Fruit fly (Drosophila melanogaster) whole organism, embryonic: ENCODE data around the gene CG13884.
A peak's percentile ranks its signal among the peaks of the same experiment; 100 is the strongest.

Experiments used
- Asciz ChIP-seq: fragments of 200-800 bp; sonication (Bioruptor generic); optimal IDR thresholded peaks from 2 replicates; lab custom pipeline; 2017; ENCODE audit warnings: missing biosample characterization, mild to moderate bottlenecking, missing genetic modification characterization, missing genetic modification reagents
- BtbVII ChIP-seq: fragments of 200-800 bp; sonication (Bioruptor generic); optimal IDR thresholded peaks from 3 replicates; lab custom pipeline; 2017; ENCODE audit warnings: missing biosample characterization, mild to moderate bottlenecking, missing genetic modification characterization
- CG13296 ChIP-seq: fragments of 200-800 bp; sonication (Bioruptor generic); optimal IDR thresholded peaks from 3 replicates; lab custom pipeline; 2018; ENCODE audit warnings: missing biosample characterization, mild to moderate bottlenecking, missing genetic modification characterization
- CG13624 ChIP-seq: fragments of 200-800 bp; sonication (Bioruptor generic); optimal IDR thresholded peaks from 2 replicates; lab custom pipeline; 2016; ENCODE audit warnings: missing biosample characterization, missing genetic modification characterization
- CG15073 ChIP-seq: fragments of 200-800 bp; sonication (Bioruptor generic); optimal IDR thresholded peaks from 2 replicates; lab custom pipeline; 2016; ENCODE audit warnings: missing biosample characterization, missing genetic modification characterization
- CG1647 ChIP-seq: fragments of 200-800 bp; sonication (Bioruptor generic); optimal IDR thresholded peaks from 3 replicates; lab custom pipeline; 2016; ENCODE audit warnings: missing biosample characterization, missing genetic modification characterization
- CG2889 ChIP-seq: fragments of 200-800 bp; sonication (Bioruptor generic); IDR thresholded peaks from 3 replicates; pipeline ENCODE4 v1.3.6; 2022; ENCODE audit warnings: missing biosample characterization, missing genetic modification characterization
- CG33557 ChIP-seq: fragments of 200-800 bp; sonication (Bioruptor generic); optimal IDR thresholded peaks from 2 replicates; lab custom pipeline; 2019; ENCODE audit warnings: missing biosample characterization, mild to moderate bottlenecking, missing genetic modification characterization, moderate library complexity
- CG34422 ChIP-seq: fragments of 200-800 bp; sonication (Bioruptor generic); IDR thresholded peaks from 3 replicates; pipeline ENCODE4 v1.3.6; 2022; ENCODE audit warnings: missing biosample characterization, missing genetic modification characterization
- CG42726 ChIP-seq: fragments of 200-800 bp; sonication (Bioruptor generic); IDR thresholded peaks from 2 replicates; pipeline ENCODE4 v1.3.6; 2022; ENCODE audit warnings: missing biosample characterization, missing genetic modification characterization; ENCODE audit not compliant: partially characterized antibody
- CG5245 ChIP-seq: fragments of 200-800 bp; sonication (Bioruptor generic); optimal IDR thresholded peaks from 3 replicates; lab custom pipeline; 2016; ENCODE audit warnings: missing biosample characterization, missing genetic modification characterization
- CG5953 ChIP-seq: fragments of 200-800 bp; sonication (Bioruptor generic); IDR thresholded peaks from 2 replicates; pipeline ENCODE4 v1.3.6; 2022; ENCODE audit warnings: missing biosample characterization, missing genetic modification characterization
- CG9215 ChIP-seq: fragments of 200-800 bp; sonication (Bioruptor generic); IDR thresholded peaks from 2 replicates; pipeline ENCODE4 v1.3.6; 2022; ENCODE audit warnings: missing biosample characterization, missing genetic modification characterization
- Camta ChIP-seq: fragments of 200-800 bp; sonication (Bioruptor generic); optimal IDR thresholded peaks from 2 replicates; lab custom pipeline; 2016; ENCODE audit warnings: missing biosample characterization, missing genetic modification characterization
- D19A ChIP-seq: fragments of 200-800 bp; optimal IDR thresholded peaks from 3 replicates; lab custom pipeline; 2019; ENCODE audit warnings: missing biosample characterization, mild to moderate bottlenecking, missing genetic modification characterization, moderate library complexity
- Dp ChIP-seq: fragments of 200-800 bp; sonication (Bioruptor generic); optimal IDR thresholded peaks from 2 replicates; lab custom pipeline; 2018; ENCODE audit warnings: missing biosample characterization, mild to moderate bottlenecking, missing genetic modification characterization, moderate library complexity
- HLH3B ChIP-seq: fragments of 200-800 bp; sonication (Bioruptor generic); IDR thresholded peaks from 2 replicates; pipeline ENCODE4 v1.3.6; 2022; ENCODE audit warnings: missing biosample characterization, missing genetic modification characterization
- HLH54F ChIP-seq: fragments of 200-800 bp; sonication (Bioruptor generic); optimal IDR thresholded peaks from 3 replicates; lab custom pipeline; 2016; ENCODE audit warnings: missing biosample characterization, missing genetic modification characterization
- HLHmδ ChIP-seq: fragments of 200-800 bp; sonication (Bioruptor generic); optimal IDR thresholded peaks from 2 replicates; lab custom pipeline; 2018; ENCODE audit warnings: missing biosample characterization, mild to moderate bottlenecking, missing genetic modification characterization, moderate library complexity
- HmgD ChIP-seq: fragments of 200-800 bp; sonication (Bioruptor generic); optimal IDR thresholded peaks from 3 replicates; lab custom pipeline; 2016; ENCODE audit warnings: missing biosample characterization, missing genetic modification characterization
- Myb ChIP-seq: fragments of 200-800 bp; sonication (Bioruptor generic); optimal IDR thresholded peaks from 2 replicates; lab custom pipeline; 2016; ENCODE audit warnings: missing biosample characterization, missing genetic modification characterization
- NC2α ChIP-seq: fragments of 200-800 bp; sonication (Bioruptor generic); optimal IDR thresholded peaks from 2 replicates; lab custom pipeline; 2016; ENCODE audit warnings: missing biosample characterization, missing genetic modification characterization
- NfI ChIP-seq: fragments of 200-800 bp; sonication (Bioruptor generic); optimal IDR thresholded peaks from 3 replicates; lab custom pipeline; 2018; ENCODE audit warnings: missing biosample characterization, mild to moderate bottlenecking, missing genetic modification characterization, moderate library complexity
- Opbp ChIP-seq: fragments of 200-800 bp; sonication (Bioruptor generic); IDR thresholded peaks from 3 replicates; pipeline ENCODE4 v1.3.6; 2022; ENCODE audit warnings: missing biosample characterization, missing genetic modification characterization; ENCODE audit not compliant: partially characterized antibody
- Six4 ChIP-seq: fragments of 200-800 bp; sonication (Bioruptor generic); optimal IDR thresholded peaks from 2 replicates; lab custom pipeline; 2016; ENCODE audit warnings: missing biosample characterization, missing genetic modification characterization
- Stat92E ChIP-seq, 3 experiments: fragments of >200 bp in 2 of 3; fragments of 200-800 bp in 1 of 3; sonication (Bioruptor generic) in 1 of 3; optimal IDR thresholded peaks; 2 replicates each; lab custom pipeline; 2017 to 2019; ENCODE audit warnings: missing biosample characterization in 3 of 3, missing genetic modification characterization in 3 of 3, mild to moderate bottlenecking in 1 of 3, moderate library complexity in 1 of 3
- Taf1 ChIP-seq: fragments of 200-800 bp; sonication (Bioruptor generic); IDR thresholded peaks from 2 replicates; pipeline ENCODE4 v1.3.6; 2022; ENCODE audit warnings: missing biosample characterization, missing genetic modification characterization
- br ChIP-seq: fragments of >200 bp; optimal IDR thresholded peaks from 2 replicates; lab custom pipeline; 2017
- cad ChIP-seq: fragments of >200 bp; optimal IDR thresholded peaks from 2 replicates; lab custom pipeline; 2017; ENCODE audit warnings: missing biosample characterization, missing genetic modification characterization
- cg ChIP-seq: fragments of 200-800 bp; sonication (Bioruptor generic); optimal IDR thresholded peaks from 3 replicates; lab custom pipeline; 2019; ENCODE audit warnings: missing biosample characterization, mild to moderate bottlenecking, missing genetic modification characterization, moderate library complexity
- chm ChIP-seq: fragments of 200-800 bp; sonication (Bioruptor generic); IDR thresholded peaks from 2 replicates; pipeline ENCODE4 v1.3.6; 2022; ENCODE audit warnings: missing biosample characterization, missing genetic modification characterization
- dimm ChIP-seq: fragments of 200-800 bp; sonication (Bioruptor generic); IDR thresholded peaks from 2 replicates; pipeline ENCODE4 v1.3.6; 2022; ENCODE audit warnings: missing biosample characterization, missing genetic modification characterization
- dmrt11E ChIP-seq: fragments of 200-800 bp; sonication (Bioruptor generic); optimal IDR thresholded peaks from 3 replicates; lab custom pipeline; 2018; ENCODE audit warnings: missing biosample characterization, mild to moderate bottlenecking, missing genetic modification characterization, moderate library complexity
- fru ChIP-seq: fragments of >200 bp; optimal IDR thresholded peaks from 2 replicates; lab custom pipeline; 2017
- gcm2 ChIP-seq: fragments of 200-800 bp; sonication (Bioruptor generic); optimal IDR thresholded peaks from 2 replicates; lab custom pipeline; 2016; ENCODE audit warnings: missing biosample characterization, missing genetic modification characterization
- her ChIP-seq: fragments of 200-800 bp; sonication (Bioruptor generic); optimal IDR thresholded peaks from 2 replicates; lab custom pipeline; 2016; ENCODE audit warnings: missing biosample characterization, missing genetic modification characterization
- ind ChIP-seq: fragments of 200-800 bp; sonication (Bioruptor generic); optimal IDR thresholded peaks from 3 replicates; lab custom pipeline; 2016; ENCODE audit warnings: missing biosample characterization, missing genetic modification characterization
- lbe ChIP-seq: fragments of 200-800 bp; sonication (Bioruptor generic); optimal IDR thresholded peaks from 2 replicates; lab custom pipeline; 2016; ENCODE audit warnings: missing biosample characterization, mild to moderate bottlenecking, missing genetic modification characterization
- lilli ChIP-seq: fragments of 200-800 bp; sonication (Bioruptor generic); optimal IDR thresholded peaks from 3 replicates; lab custom pipeline; 2016; ENCODE audit warnings: missing biosample characterization, missing genetic modification characterization
- maf-S ChIP-seq: fragments of 200-800 bp; sonication (Bioruptor generic); optimal IDR thresholded peaks from 2 replicates; lab custom pipeline; 2016; ENCODE audit warnings: missing biosample characterization, missing genetic modification characterization
- nerfin-1 ChIP-seq: fragments of 200-800 bp; sonication (Bioruptor generic); optimal IDR thresholded peaks from 3 replicates; lab custom pipeline; 2019; ENCODE audit warnings: missing biosample characterization, mild to moderate bottlenecking, missing genetic modification characterization, moderate library complexity
- p53 ChIP-seq: fragments of 200-800 bp; sonication (Bioruptor generic); optimal IDR thresholded peaks from 2 replicates; lab custom pipeline; 2016; ENCODE audit warnings: missing biosample characterization, missing genetic modification characterization
- pan ChIP-seq, 4 experiments: fragments of >200 bp in 3 of 4; fragments of 200-800 bp in 1 of 4; sonication (Bioruptor generic) in 1 of 4; optimal IDR thresholded peaks in 3 of 4; IDR thresholded peaks in 1 of 4; 2 replicates each; pipeline versions ENCODE4 v1.3.6 to Lab custom; 2017 to 2022; ENCODE audit warnings: missing biosample characterization in 2 of 4, missing genetic modification characterization in 2 of 4, mixed read lengths in 1 of 4
- phol ChIP-seq: fragments of 200-800 bp; sonication (Bioruptor generic); optimal IDR thresholded peaks from 3 replicates; lab custom pipeline; 2018; ENCODE audit warnings: missing biosample characterization, mild to moderate bottlenecking, missing genetic modification characterization, moderate library complexity
- rib ChIP-seq: fragments of 200-800 bp; sonication (Bioruptor generic); IDR thresholded peaks from 2 replicates; pipeline ENCODE4 v1.3.6; 2022; ENCODE audit warnings: missing biosample characterization, missing genetic modification characterization
- scrt ChIP-seq: fragments of 200-800 bp; sonication (Bioruptor generic); optimal IDR thresholded peaks from 2 replicates; lab custom pipeline; 2018; ENCODE audit warnings: missing biosample characterization, mild to moderate bottlenecking, missing genetic modification characterization, moderate library complexity
- sisA ChIP-seq: fragments of 200-800 bp; sonication (Bioruptor generic); IDR thresholded peaks from 2 replicates; pipeline ENCODE4 v1.3.6; 2022; ENCODE audit warnings: missing biosample characterization, missing genetic modification characterization
- stc ChIP-seq: fragments of 200-800 bp; sonication (Bioruptor generic); IDR thresholded peaks from 2 replicates; pipeline ENCODE4 v1.3.6; 2022; ENCODE audit warnings: missing biosample characterization, missing genetic modification characterization
- trem ChIP-seq: fragments of 200-800 bp; optimal IDR thresholded peaks from 3 replicates; lab custom pipeline; 2019; ENCODE audit warnings: missing biosample characterization, mild to moderate bottlenecking, missing genetic modification characterization, moderate library complexity
- usp ChIP-seq: fragments of >200 bp; optimal IDR thresholded peaks from 2 replicates; lab custom pipeline; 2017; ENCODE audit warnings: missing biosample characterization, missing genetic modification characterization

CG13884 gene

DNA sequence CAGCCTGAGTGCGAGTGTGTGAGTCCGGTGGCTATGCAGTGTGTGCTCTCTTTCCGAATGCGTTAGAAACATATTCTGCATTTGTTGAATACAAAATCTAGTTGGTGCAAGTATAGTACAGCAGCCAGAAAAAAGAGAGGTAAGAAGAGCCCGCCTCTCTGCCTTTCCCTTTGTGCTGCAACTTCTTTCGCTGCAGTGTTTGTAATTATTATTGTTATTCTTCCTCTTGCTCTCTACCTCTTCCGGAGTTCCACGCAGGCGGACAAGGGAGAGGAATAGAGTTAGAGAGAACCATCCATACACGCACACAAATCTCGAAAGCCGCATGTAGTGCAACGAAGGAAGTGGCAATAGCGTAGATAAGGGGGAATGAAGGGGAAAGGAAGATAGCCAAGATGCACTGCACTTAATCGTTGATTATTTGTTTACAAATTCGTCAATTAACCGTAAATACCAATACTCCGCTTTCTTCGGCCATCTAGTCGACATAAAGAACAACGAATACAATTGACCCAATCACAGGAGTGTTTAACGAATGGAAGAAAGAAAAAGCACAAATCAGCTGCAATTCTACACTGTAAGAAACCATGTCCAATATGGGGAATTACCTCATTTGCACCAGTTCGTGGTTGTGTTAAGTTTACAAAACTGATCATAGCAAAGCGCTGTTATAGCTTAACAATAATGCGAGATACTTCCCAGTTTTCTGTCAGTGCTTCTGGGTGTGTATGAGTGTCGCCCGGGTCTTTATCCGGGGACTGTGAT lies 18.4 kb downstream of the CG13884 start (continued):
- no peak for TF ChIP-seq br (lab: Kevin White, UChicago)
- peak; percentile 80 for TF ChIP-seq HLH3B (GFP tag; lab: Robert Waterston, UW)
- no peak for TF ChIP-seq usp (GFP tag; lab: Kevin White, UChicago)
- TF ChIP-seq maf-S, result peak; percentile 14
- peak; percentile 66 for TF ChIP-seq CG5953 (GFP tag; lab: Robert Waterston, UW)
- TF ChIP-seq NfI, result peak; percentile 62
- TF ChIP-seq D19A, result peak; percentile 71
- TF ChIP-seq sisA (GFP tag; lab: Robert Waterston, UW), result peak; percentile 82
- no peak for TF ChIP-seq cad
- TF ChIP-seq rib (GFP tag; lab: Robert Waterston, UW), result no peak
- TF ChIP-seq HLHmδ (GFP tag; lab: Kevin White, UChicago), result no peak
- no peak for TF ChIP-seq Dp
- TF ChIP-seq fru (lab: Kevin White, UChicago), result no peak
- TF ChIP-seq CG42726, result no peak
- peak; percentile 79 for TF ChIP-seq phol (tag; lab: Kevin White, UChicago)
- TF ChIP-seq stc, result peak; percentile 68
- no peak for TF ChIP-seq pan (optimal IDR thresholded peaks at IDR 0.05; lab: Kevin White, UChicago)
- peak in 1 of 2 experiments; percentile 63 for TF ChIP-seq pan (GFP tag; optimal IDR thresholded peaks at IDR 0.05 in 1 of 2, IDR thresholded peaks at IDR 0.05 in 1 of 2)
- peak; percentile 16 for TF ChIP-seq HLH54F
- peak; percentile 61 for TF ChIP-seq Asciz
- peak; percentile 67; the same call in 1 of the 3 replicates for TF ChIP-seq CG34422 (GFP tag; lab: Robert Waterston, UW)
- TF ChIP-seq Stat92E (GFP tag; optimal IDR thresholded peaks at IDR 0.05; lab: Kevin White, UChicago), result no peak
- TF ChIP-seq CG1647 (GFP tag; lab: Kevin White, UChicago), result peak; percentile 53
- peak; percentile 15 for TF ChIP-seq CG15073 (GFP tag; lab: Kevin White, UChicago)
- peak; percentile 33 for TF ChIP-seq gcm2 (GFP tag; lab: Kevin White, UChicago)
- TF ChIP-seq ind (GFP tag; lab: Kevin White, UChicago), result peak; percentile 81
- TF ChIP-seq lilli (GFP tag; lab: Kevin White, UChicago), result peak; percentile 61
- TF ChIP-seq HmgD (GFP tag; lab: Kevin White, UChicago), result peak; percentile 41
- TF ChIP-seq NC2α (GFP tag; lab: Kevin White, UChicago), result no peak
- TF ChIP-seq CG5245 (GFP tag; lab: Kevin White, UChicago), result peak; percentile 75
- peak; percentile 18 for TF ChIP-seq Myb (GFP tag; lab: Kevin White, UChicago)
- peak; percentile 88 for TF ChIP-seq chm
- TF ChIP-seq CG13624 (GFP tag; lab: Kevin White, UChicago), result peak; percentile 15
- no peak for TF ChIP-seq CG13296
- TF ChIP-seq Camta (GFP tag; lab: Kevin White, UChicago), result peak; percentile 67
- TF ChIP-seq trem (tag; lab: Kevin White, UChicago), result peak; percentile 61
- TF ChIP-seq lbe (GFP tag; lab: Kevin White, UChicago), result peak; percentile 36
- no peak for TF ChIP-seq BtbVII (GFP tag; lab: Kevin White, UChicago)
- peak; percentile 33 for TF ChIP-seq p53 (GFP tag; lab: Kevin White, UChicago)
- TF ChIP-seq scrt (GFP tag; lab: Kevin White, UChicago), result no peak
- peak; percentile 45; the same call in 1 of the 2 replicates for TF ChIP-seq CG9215
- TF ChIP-seq cg (GFP tag; lab: Kevin White, UChicago), result peak; percentile 58
- TF ChIP-seq nerfin-1 (tag; lab: Kevin White, UChicago), result peak; percentile 53
- no peak for TF ChIP-seq dimm (GFP tag; lab: Robert Waterston, UW)
- TF ChIP-seq Six4 (GFP tag; lab: Kevin White, UChicago), result peak; percentile 67
- peak; percentile 80 for TF ChIP-seq dmrt11E
- TF ChIP-seq her (GFP tag; lab: Kevin White, UChicago), result peak; percentile 72
- no peak for TF ChIP-seq Opbp (GFP tag; lab: Robert Waterston, UW)
- peak; percentile 44; the same call in 1 of the 3 replicates for TF ChIP-seq CG2889
- TF ChIP-seq CG33557 (GFP tag; lab: Kevin White, UChicago), result peak; percentile 59
- TF ChIP-seq Taf1 (GFP tag; lab: Robert Waterston, UW), result no peak
